Fruit fly (Drosophila melanogaster): ENCODE measurements around the gene CycD.
A peak's percentile ranks its signal among the peaks of the same experiment; 100 is the strongest.

The CycD gene

dm6 chrX:15909564-15910284, at the start of gene CycD (continued):
- TF ChIP-seq Trl (optimal IDR thresholded peaks at IDR 0.05) (no peak), Trl (GFP tag; optimal IDR thresholded peaks at IDR 0.05) (no peak), pan (optimal IDR thresholded peaks at IDR 0.05) (no peak), pan (GFP tag; optimal IDR thresholded peaks at IDR 0.05 in 1 of 2, IDR thresholded peaks at IDR 0.05 in 1 of 2) (no peak), CG42726 (GFP tag; IDR thresholded peaks at IDR 0.05; ENCODE audit: partially characterized antibody) (peak; percentile 62; the same call in 1 of the 2 replicates), vvl (GFP tag; IDR thresholded peaks at IDR 0.05) (no peak), CG12942 (GFP tag; optimal IDR thresholded peaks at IDR 0.05) (no peak), twi (tag; optimal IDR thresholded peaks at IDR 0.05) (no peak), CG10565 (GFP tag; optimal IDR thresholded peaks at IDR 0.05) (no peak), Bdp1 (GFP tag; optimal IDR thresholded peaks at IDR 0.05) (no peak), MTF-1 (GFP tag; optimal IDR thresholded peaks at IDR 0.05; ENCODE audit: borderline replicate concordance) (no peak), H2.0 (GFP tag; IDR thresholded peaks at IDR 0.05) (peak; percentile 23; the same call in 1 of the 2 replicates), croc (GFP tag; conservative IDR thresholded peaks at IDR 0.05) (peak; percentile 34; the same call in 1 of the 3 replicates), lab (GFP tag; optimal IDR thresholded peaks at IDR 0.05) (no peak), CG12659 (GFP tag; optimal IDR thresholded peaks at IDR 0.05) (peak; percentile 48), Xbp1 (GFP tag; optimal IDR thresholded peaks at IDR 0.05) (peak; percentile 41), CG8359 (GFP tag; optimal IDR thresholded peaks at IDR 0.05; ENCODE audit: borderline replicate concordance) (no peak), CG10959 (GFP tag; IDR thresholded peaks at IDR 0.05) (peak; percentile 53; the same call in 1 of the 2 replicates), CG5245 (GFP tag; optimal IDR thresholded peaks at IDR 0.05) (no peak), Max (GFP tag; optimal IDR thresholded peaks at IDR 0.05) (no peak), tx (GFP tag; optimal IDR thresholded peaks at IDR 0.05) (no peak), zen2 (GFP tag; IDR thresholded peaks at IDR 0.05; ENCODE audit: partially characterized antibody) (no peak), ara (GFP tag; IDR thresholded peaks at IDR 0.05) (no peak), ATbp (GFP tag; optimal IDR thresholded peaks at IDR 0.05) (no peak), CG4328 (GFP tag; optimal IDR thresholded peaks at IDR 0.05) (no peak), crc (GFP tag; optimal IDR thresholded peaks at IDR 0.05) (no peak), chinmo (GFP tag; IDR thresholded peaks at IDR 0.05; ENCODE audit: partially characterized antibody) (0 out of 4 replicates have a peak, but pooled peaks have one; percentile 29), CG15011 (GFP tag; optimal IDR thresholded peaks at IDR 0.05) (no peak), toy (GFP tag; IDR thresholded peaks at IDR 0.05) (no peak), CG7357 (GFP tag; IDR thresholded peaks at IDR 0.05) (peak; percentile 88), phol (tag; optimal IDR thresholded peaks at IDR 0.05) (peak; percentile 81), CG10462 (GFP tag; optimal IDR thresholded peaks at IDR 0.05) (no peak), Dfd (GFP tag; optimal IDR thresholded peaks at IDR 0.05) (peak in 1 of 2 experiments; percentile 29), dmrt11E (tag; optimal IDR thresholded peaks at IDR 0.05) (peak; percentile 68), MESR4 (GFP tag; optimal IDR thresholded peaks at IDR 0.05) (no peak), nau (GFP tag; optimal IDR thresholded peaks at IDR 0.05) (no peak), CG18599 (GFP tag; optimal IDR thresholded peaks at IDR 0.05) (no peak), dati (GFP tag; IDR thresholded peaks at IDR 0.05) (no peak), CG6854 (GFP tag; optimal IDR thresholded peaks at IDR 0.05) (no peak), E2f1 (GFP tag; IDR thresholded peaks at IDR 0.05) (no peak), Mrtf (GFP tag; IDR thresholded peaks at IDR 0.05) (no peak), CG31224 (GFP tag; IDR thresholded peaks at IDR 0.05) (no peak), Abd-B (GFP tag; optimal IDR thresholded peaks at IDR 0.05) (peak; percentile 88), corto (GFP tag; optimal IDR thresholded peaks at IDR 0.05) (no peak), Gsc (GFP tag; IDR thresholded peaks at IDR 0.05) (no peak), salm (tag; optimal IDR thresholded peaks at IDR 0.05) (no peak), CG9876 (GFP tag; optimal IDR thresholded peaks at IDR 0.05) (peak; percentile 44), peb (GFP tag; IDR thresholded peaks at IDR 0.05) (no peak), BtbVII (GFP tag; optimal IDR thresholded peaks at IDR 0.05) (no peak), CG9215 (GFP tag; IDR thresholded peaks at IDR 0.05) (no peak)

Data from whole organism, embryonic.